Fruit fly (Drosophila melanogaster) Kc167 (cell line): ENCODE measurements around the gene scu.

Source experiments
- Myc ChIP-seq: fragments of >200 bp; optimal IDR thresholded peaks from 2 replicates; lab custom pipeline; 2017; ENCODE audit warnings: missing external identifiers
- Sin3A ChIP-seq: fragments of >200 bp; optimal IDR thresholded peaks from 2 replicates; lab custom pipeline; 2018; ENCODE audit warnings: missing external identifiers
- h ChIP-seq: fragments of >200 bp; optimal IDR thresholded peaks from 3 replicates; lab custom pipeline; 2018; ENCODE audit warnings: missing external identifiers

dm6 chrX:18084614-18085469, 6.2 kb upstream of the scu start:
- no peak for TF ChIP-seq Myc (lab: Kevin White, UChicago)
- no peak for TF ChIP-seq Sin3A (lab: Kevin White, UChicago)
- no peak for TF ChIP-seq h
